Fruit fly (Drosophila melanogaster) whole organism, embryonic: ENCODE measurements around the gene CG11986.

ENCODE experiments used
- Ada2b ChIP-seq: fragments of 200-800 bp; sonication (Bioruptor generic); IDR thresholded peaks from 2 replicates; pipeline ENCODE4 v1.3.6; 2022; ENCODE audit warnings: missing biosample characterization, missing genetic modification characterization
- Aef1 ChIP-seq: fragments of 200-800 bp; sonication (Bioruptor generic); IDR thresholded peaks from 3 replicates; pipeline ENCODE4 v1.3.6; 2022; ENCODE audit warnings: missing biosample characterization, missing genetic modification characterization
- Bgb ChIP-seq: fragments of 200-800 bp; sonication (Bioruptor generic); IDR thresholded peaks from 2 replicates; pipeline ENCODE4 v1.3.6; 2022; ENCODE audit warnings: missing biosample characterization, missing genetic modification characterization; ENCODE audit not compliant: partially characterized antibody
- BtbVII ChIP-seq: fragments of 200-800 bp; sonication (Bioruptor generic); optimal IDR thresholded peaks from 3 replicates; lab custom pipeline; 2017; ENCODE audit warnings: missing biosample characterization, mild to moderate bottlenecking, missing genetic modification characterization
- CG10565 ChIP-seq: fragments of 200-800 bp; sonication (Bioruptor generic); optimal IDR thresholded peaks from 3 replicates; lab custom pipeline; 2016; ENCODE audit warnings: missing biosample characterization, mild to moderate bottlenecking, missing genetic modification characterization
- CG12071 ChIP-seq: fragments of 200-800 bp; sonication (Bioruptor generic); optimal IDR thresholded peaks from 3 replicates; lab custom pipeline; 2018; ENCODE audit warnings: missing biosample characterization, mild to moderate bottlenecking, missing genetic modification characterization
- CG13296 ChIP-seq: fragments of 200-800 bp; sonication (Bioruptor generic); optimal IDR thresholded peaks from 3 replicates; lab custom pipeline; 2018; ENCODE audit warnings: missing biosample characterization, mild to moderate bottlenecking, missing genetic modification characterization
- CG14014 ChIP-seq: fragments of 200-800 bp; sonication (Bioruptor generic); IDR thresholded peaks from 2 replicates; pipeline ENCODE4 v1.3.6; 2022; ENCODE audit warnings: missing biosample characterization, missing genetic modification characterization
- CG15696 ChIP-seq: fragments of 200-800 bp; sonication (Bioruptor generic); optimal IDR thresholded peaks from 2 replicates; lab custom pipeline; 2019; ENCODE audit warnings: missing biosample characterization, mild to moderate bottlenecking, missing genetic modification characterization, moderate library complexity
- CG16813 ChIP-seq: fragments of 200-800 bp; sonication (Bioruptor generic); IDR thresholded peaks from 3 replicates; pipeline ENCODE4 v1.3.6; 2022; ENCODE audit warnings: missing biosample characterization, missing genetic modification characterization; ENCODE audit not compliant: partially characterized antibody
- CG17802 ChIP-seq: fragments of 200-800 bp; sonication (Bioruptor generic); optimal IDR thresholded peaks from 2 replicates; lab custom pipeline; 2018; ENCODE audit warnings: missing biosample characterization, mild to moderate bottlenecking, missing genetic modification characterization, moderate library complexity
- CG2120 ChIP-seq: fragments of 200-800 bp; sonication (Bioruptor generic); optimal IDR thresholded peaks from 3 replicates; lab custom pipeline; 2016; ENCODE audit warnings: missing biosample characterization, missing genetic modification characterization
- CG32767 ChIP-seq: fragments of 200-800 bp; sonication (Bioruptor generic); IDR thresholded peaks from 2 replicates; pipeline ENCODE4 v1.3.6; 2022; ENCODE audit warnings: missing biosample characterization, missing genetic modification characterization
- CG34376 ChIP-seq: fragments of 200-800 bp; sonication (Bioruptor generic); optimal IDR thresholded peaks from 2 replicates; lab custom pipeline; 2018; ENCODE audit warnings: missing biosample characterization, mild to moderate bottlenecking, missing genetic modification characterization
- CG3847 ChIP-seq: fragments of 200-800 bp; sonication (Bioruptor generic); IDR thresholded peaks from 2 replicates; pipeline ENCODE4 v1.3.6; 2022; ENCODE audit warnings: missing biosample characterization, missing genetic modification characterization
- CG6791 ChIP-seq: fragments of 200-800 bp; sonication (Bioruptor generic); IDR thresholded peaks from 3 replicates; pipeline ENCODE4 v1.3.6; 2022; ENCODE audit warnings: missing biosample characterization, missing genetic modification characterization; ENCODE audit not compliant: partially characterized antibody
- CG6813 ChIP-seq: fragments of 200-800 bp; sonication (Bioruptor generic); optimal IDR thresholded peaks from 2 replicates; lab custom pipeline; 2017; ENCODE audit warnings: missing biosample characterization, missing genetic modification characterization, mild to moderate bottlenecking, moderate library complexity, missing genetic modification reagents
- CG7357 ChIP-seq: fragments of 200-800 bp; sonication (Bioruptor generic); IDR thresholded peaks from 3 replicates; pipeline ENCODE4 v1.3.6; 2022; ENCODE audit warnings: missing biosample characterization, missing genetic modification characterization
- CG8478 ChIP-seq: fragments of >200 bp; optimal IDR thresholded peaks from 2 replicates; lab custom pipeline; 2018
- Dek ChIP-seq: fragments of 200-800 bp; sonication (Bioruptor generic); optimal IDR thresholded peaks from 3 replicates; lab custom pipeline; 2019; ENCODE audit warnings: missing biosample characterization, mild to moderate bottlenecking, missing genetic modification characterization, moderate library complexity
- Dip2 ChIP-seq: fragments of 200-800 bp; sonication (Bioruptor generic); IDR thresholded peaks from 2 replicates; pipeline ENCODE4 v1.3.6; 2022; ENCODE audit warnings: missing biosample characterization, missing genetic modification characterization
- Ets65A ChIP-seq: fragments of 200-800 bp; sonication (Bioruptor generic); peaks from one replicate; lab custom pipeline; 2016; ENCODE audit warnings: missing biosample characterization, missing genetic modification characterization
- HLH54F ChIP-seq: fragments of 200-800 bp; sonication (Bioruptor generic); optimal IDR thresholded peaks from 3 replicates; lab custom pipeline; 2016; ENCODE audit warnings: missing biosample characterization, missing genetic modification characterization
- Hand ChIP-seq: fragments of 200-800 bp; sonication (Bioruptor generic); optimal IDR thresholded peaks from 2 replicates; lab custom pipeline; 2017; ENCODE audit warnings: mild to moderate bottlenecking, missing biosample characterization, missing genetic modification reagents, missing genetic modification characterization
- Jarid2 ChIP-seq: fragments of 200-800 bp; sonication (Bioruptor generic); optimal IDR thresholded peaks from 3 replicates; lab custom pipeline; 2017; ENCODE audit warnings: mild to moderate bottlenecking, missing biosample characterization, missing genetic modification reagents, missing genetic modification characterization
- Nf-YC ChIP-seq: fragments of 200-800 bp; optimal IDR thresholded peaks from 3 replicates; lab custom pipeline; 2019; ENCODE audit warnings: missing biosample characterization, mild to moderate bottlenecking, missing genetic modification characterization, moderate library complexity
- PHDP ChIP-seq: fragments of 200-800 bp; sonication (Bioruptor generic); optimal IDR thresholded peaks from 3 replicates; lab custom pipeline; 2018; ENCODE audit warnings: missing biosample characterization, mild to moderate bottlenecking, missing genetic modification characterization, moderate library complexity
- Sin3A ChIP-seq: fragments of >200 bp; optimal IDR thresholded peaks from 2 replicates; lab custom pipeline; 2018
- Six4 ChIP-seq: fragments of 200-800 bp; sonication (Bioruptor generic); optimal IDR thresholded peaks from 2 replicates; lab custom pipeline; 2016; ENCODE audit warnings: missing biosample characterization, missing genetic modification characterization
- amos ChIP-seq: fragments of 200-800 bp; sonication (Bioruptor generic); IDR thresholded peaks from 2 replicates; pipeline ENCODE4 v1.3.6; 2022; ENCODE audit warnings: missing biosample characterization, missing genetic modification characterization; ENCODE audit not compliant: partially characterized antibody
- bigmax ChIP-seq: fragments of 200-800 bp; sonication (Bioruptor generic); optimal IDR thresholded peaks from 2 replicates; lab custom pipeline; 2018; ENCODE audit warnings: missing biosample characterization, mild to moderate bottlenecking, missing genetic modification characterization
- danr ChIP-seq: fragments of 200-800 bp; sonication (Bioruptor generic); IDR thresholded peaks from 2 replicates; pipeline ENCODE4 v1.3.6; 2022; ENCODE audit warnings: missing biosample characterization, missing genetic modification characterization
- en ChIP-seq: fragments of 200-800 bp; sonication (Bioruptor generic); optimal IDR thresholded peaks from 2 replicates; lab custom pipeline; 2016; ENCODE audit warnings: missing biosample characterization, missing genetic modification characterization
- ewg ChIP-seq: fragments of 200-800 bp; sonication (Bioruptor generic); optimal IDR thresholded peaks from 3 replicates; lab custom pipeline; 2017; ENCODE audit warnings: mild to moderate bottlenecking, missing biosample characterization, missing genetic modification reagents, missing genetic modification characterization
- fd96Cb ChIP-seq: fragments of 200-800 bp; sonication (Bioruptor generic); optimal IDR thresholded peaks from 2 replicates; lab custom pipeline; 2018; ENCODE audit warnings: missing biosample characterization, mild to moderate bottlenecking, missing genetic modification characterization, moderate library complexity
- gsb-n ChIP-seq: fragments of 200-800 bp; sonication (Bioruptor generic); optimal IDR thresholded peaks from 3 replicates; lab custom pipeline; 2018; ENCODE audit warnings: missing biosample characterization, mild to moderate bottlenecking, missing genetic modification characterization
- hbn ChIP-seq: fragments of 200-800 bp; sonication (Bioruptor generic); IDR thresholded peaks from 2 replicates; pipeline ENCODE4 v1.3.6; 2022; ENCODE audit warnings: missing biosample characterization, missing genetic modification characterization; ENCODE audit not compliant: partially characterized antibody
- kay ChIP-seq: fragments of 200-800 bp; sonication (Bioruptor generic); optimal IDR thresholded peaks from 2 replicates; lab custom pipeline; 2016; ENCODE audit warnings: missing biosample characterization, missing genetic modification characterization
- lola ChIP-seq, 3 experiments: fragments of >200 bp in 2 of 3; fragments of 200-800 bp in 1 of 3; sonication (Bioruptor generic) in 1 of 3; optimal IDR thresholded peaks; 2 replicates each; lab custom pipeline; 2017 to 2019; ENCODE audit warnings: missing biosample characterization in 3 of 3, missing genetic modification characterization in 3 of 3, mild to moderate bottlenecking in 1 of 3, moderate library complexity in 1 of 3
- pros ChIP-seq: fragments of 200-800 bp; sonication (Bioruptor generic); optimal IDR thresholded peaks from 3 replicates; lab custom pipeline; 2019; ENCODE audit warnings: missing biosample characterization, mild to moderate bottlenecking, missing genetic modification characterization, moderate library complexity
- repo ChIP-seq: fragments of 200-800 bp; sonication (Bioruptor generic); optimal IDR thresholded peaks from 2 replicates; lab custom pipeline; 2016; ENCODE audit warnings: missing biosample characterization, missing genetic modification characterization
- row ChIP-seq: fragments of 200-800 bp; sonication (Bioruptor generic); IDR thresholded peaks from 3 replicates; pipeline ENCODE4 v1.3.6; 2022; ENCODE audit warnings: missing biosample characterization, missing genetic modification characterization
- seq ChIP-seq: fragments of 200-800 bp; sonication (Bioruptor generic); IDR thresholded peaks from 2 replicates; pipeline ENCODE4 v1.3.6; 2022; ENCODE audit warnings: missing biosample characterization, missing genetic modification characterization
- sna ChIP-seq: fragments of 200-800 bp; sonication (Bioruptor generic); IDR thresholded peaks from 2 replicates; pipeline ENCODE4 v1.3.6; 2022; ENCODE audit warnings: missing biosample characterization, missing genetic modification characterization; ENCODE audit not compliant: partially characterized antibody
- sqz ChIP-seq: fragments of 200-800 bp; sonication (Bioruptor generic); optimal IDR thresholded peaks from 3 replicates; lab custom pipeline; 2018; ENCODE audit warnings: missing biosample characterization, mild to moderate bottlenecking, missing genetic modification characterization
- stwl ChIP-seq: fragments of 200-800 bp; sonication (Bioruptor generic); optimal IDR thresholded peaks from 3 replicates; lab custom pipeline; 2018; ENCODE audit warnings: missing biosample characterization, mild to moderate bottlenecking, missing genetic modification characterization, moderate library complexity
- tll ChIP-seq, 2 experiments: fragments of 200-800 bp in 1 of 2; fragments of >200 bp in 1 of 2; sonication (Bioruptor generic) in 1 of 2; optimal IDR thresholded peaks; 2 replicates each; lab custom pipeline; 2017 to 2019; ENCODE audit warnings: missing biosample characterization in 2 of 2, missing genetic modification characterization in 2 of 2, mild to moderate bottlenecking in 1 of 2, moderate library complexity in 1 of 2
- zen ChIP-seq: fragments of 200-800 bp; sonication (Bioruptor generic); optimal IDR thresholded peaks from 3 replicates; lab custom pipeline; 2018; ENCODE audit warnings: missing biosample characterization, mild to moderate bottlenecking, missing genetic modification characterization, moderate library complexity
- zen2 ChIP-seq: fragments of 200-800 bp; sonication (Bioruptor generic); IDR thresholded peaks from 3 replicates; pipeline ENCODE4 v1.3.6; 2022; ENCODE audit warnings: missing biosample characterization, missing genetic modification characterization; ENCODE audit not compliant: partially characterized antibody

CG11986 gene

dm6 chr3R:9031797-9032418 lies 16.7 kb downstream of the CG11986 start (continued):
- TF ChIP-seq danr (GFP tag; lab: Robert Waterston, UW) (peak; percentile 80), PHDP (peak; percentile 88), gsb-n (tag; lab: Kevin White, UChicago) (peak; percentile 77), CG2120 (GFP tag; lab: Kevin White, UChicago) (peak; percentile 92), pros (GFP tag; lab: Kevin White, UChicago) (peak; percentile 46), CG7357 (GFP tag; lab: Robert Waterston, UW) (peak; percentile 63; the same call in 1 of the 3 replicates), tll (GFP tag; optimal IDR thresholded peaks at IDR 0.05; lab: Kevin White, UChicago) (no peak), Dek (tag; lab: Kevin White, UChicago) (peak; percentile 85), HLH54F (GFP tag; lab: Kevin White, UChicago) (peak; percentile 84), en (GFP tag; lab: Kevin White, UChicago) (peak; percentile 44), Aef1 (GFP tag; lab: Robert Waterston, UW) (peak; percentile 92), Ets65A (GFP tag; lab: Kevin White, UChicago) (peak; percentile 85), Ada2b (peak; percentile 89), Dip2 (GFP tag; lab: Robert Waterston, UW) (peak; percentile 38; the same call in 1 of the 2 replicates), sna (GFP tag; lab: Robert Waterston, UW) (no peak), Bgb (GFP tag; lab: Robert Waterston, UW) (no peak), CG6813 (GFP tag; lab: Kevin White, UChicago) (peak; percentile 83), bigmax (GFP tag; lab: Kevin White, UChicago) (no peak), CG6791 (GFP tag; lab: Robert Waterston, UW) (no peak), zen2 (GFP tag; lab: Robert Waterston, UW) (no peak), CG15696 (tag; lab: Kevin White, UChicago) (no peak), CG10565 (GFP tag; lab: Kevin White, UChicago) (peak; percentile 42), CG17802 (tag; lab: Kevin White, UChicago) (peak; percentile 64), lola (GFP tag; optimal IDR thresholded peaks at IDR 0.05; lab: Kevin White, UChicago) (peak in 1 of 3 experiments; percentile 53), hbn (no peak), zen (tag; lab: Kevin White, UChicago) (peak; percentile 65), Six4 (GFP tag; lab: Kevin White, UChicago) (peak; percentile 68), CG13296 (GFP tag; lab: Kevin White, UChicago) (peak; percentile 80), row (GFP tag; lab: Robert Waterston, UW) (peak; percentile 90), sqz (GFP tag; lab: Kevin White, UChicago) (peak; percentile 95), CG16813 (no peak), BtbVII (GFP tag; lab: Kevin White, UChicago) (peak; percentile 85), fd96Cb (tag; lab: Kevin White, UChicago) (peak; percentile 87), Sin3A (lab: Kevin White, UChicago) (no peak), CG8478 (lab: Kevin White, UChicago) (no peak), CG14014 (GFP tag; lab: Robert Waterston, UW) (peak; percentile 91), CG3847 (GFP tag; lab: Robert Waterston, UW) (peak; percentile 86), Hand (GFP tag; lab: Kevin White, UChicago) (peak; percentile 55), CG32767 (peak; percentile 90), Nf-YC (tag; lab: Kevin White, UChicago) (peak; percentile 30), amos (GFP tag; lab: Robert Waterston, UW) (no peak), ewg (GFP tag; lab: Kevin White, UChicago) (peak; percentile 86), stwl (tag; lab: Kevin White, UChicago) (no peak), CG34376 (peak; percentile 20), kay (GFP tag; lab: Kevin White, UChicago) (peak; percentile 77), seq (peak; percentile 94), CG12071 (GFP tag; lab: Kevin White, UChicago) (peak; percentile 86), Jarid2 (peak; percentile 52), repo (peak; percentile 68)
